Worm (Caenorhabditis elegans): ENCODE measurements around the gene F35H8.4.

ce11 chrII:9589667-9590066 is 29.8 kb upstream of the F35H8.4 start, which contains the start of gene eral-1:
- TF ChIP-seq C04F5.9 (tag; optimal IDR thresholded peaks at IDR 0.05) (no peak), dpl-1 (GFP tag; optimal IDR thresholded peaks at IDR 0.05) (no peak), zag-1 (tag; optimal IDR thresholded peaks at IDR 0.05) (no peak), unc-130 (tag; optimal IDR thresholded peaks at IDR 0.05) (no peak), lin-13 (GFP tag; optimal IDR thresholded peaks at IDR 0.05) (no peak), egl-27 (tag; optimal IDR thresholded peaks at IDR 0.05) (no peak), ets-5 (GFP tag; IDR thresholded peaks at IDR 0.05) (no peak), mdl-1 (tag; optimal IDR thresholded peaks at IDR 0.05) (no peak), skn-1 (tag; optimal IDR thresholded peaks at IDR 0.05) (no peak)
